Worm (Caenorhabditis elegans): ENCODE measurements around the gene F29B9.8.

- TF ChIP-seq unc-62 (GFP tag; optimal IDR thresholded peaks at IDR 0.05) (no peak), ZK546.5 (tag; optimal IDR thresholded peaks at IDR 0.05) (no peak), nhr-12 (tag; optimal IDR thresholded peaks at IDR 0.05) (no peak), nhr-11 (tag; optimal IDR thresholded peaks at IDR 0.05) (no peak), nhr-28 (tag; optimal IDR thresholded peaks at IDR 0.05) (no peak), fkh-2 (tag; optimal IDR thresholded peaks at IDR 0.05) (no peak), ama-1 (optimal IDR thresholded peaks at IDR 0.05) (no peak), nhr-23 (tag; optimal IDR thresholded peaks at IDR 0.05) (no peak), skn-1 (tag; optimal IDR thresholded peaks at IDR 0.05) (no peak), nhr-76 (tag; optimal IDR thresholded peaks at IDR 0.05) (no peak)
These were observed 41.9 kb upstream of the F29B9.8 start, which contains the start of gene nspg-10 for ce11 chrIV:4605608-4606007.
